Worm (Caenorhabditis elegans) whole organism, L3 larva: ENCODE measurements around the gene F41G4.13.

Source experiments
- ZK546.5 ChIP-seq: sonication (generic microtip); optimal IDR thresholded peaks from 2 replicates; lab custom pipeline; 2017; ENCODE audit warnings: missing biosample characterization, missing genetic modification characterization
- fos-1 ChIP-seq: fragments of 150-350 bp; optimal IDR thresholded peaks from 2 replicates; lab custom pipeline; 2014; ENCODE audit warnings: missing biosample characterization, missing genetic modification characterization
- mml-1 ChIP-seq: fragments of 150-350 bp; sonication (generic microtip); optimal IDR thresholded peaks from 3 replicates; lab custom pipeline; 2014; ENCODE audit warnings: missing biosample characterization, missing genetic modification characterization
- nfya-1 ChIP-seq: sonication (generic microtip); optimal IDR thresholded peaks from 2 replicates; lab custom pipeline; 2017; ENCODE audit warnings: missing genetic modification characterization, mild to moderate bottlenecking, missing compliant biosample characterization, antibody characterized with exemption, moderate library complexity; ENCODE audit not compliant: insufficient read depth
- nhr-11 ChIP-seq: fragments of 150-350 bp; optimal IDR thresholded peaks from 2 replicates; lab custom pipeline; 2014; ENCODE audit warnings: missing biosample characterization, missing genetic modification characterization
- nhr-28 ChIP-seq: fragments of 150-350 bp; optimal IDR thresholded peaks from 2 replicates; lab custom pipeline; 2014; ENCODE audit warnings: missing biosample characterization, missing genetic modification characterization
- snpc-4 ChIP-seq: fragments of 150-350 bp; optimal IDR thresholded peaks from 2 replicates; lab custom pipeline; 2014; ENCODE audit warnings: missing biosample characterization, missing genetic modification characterization

DNA sequence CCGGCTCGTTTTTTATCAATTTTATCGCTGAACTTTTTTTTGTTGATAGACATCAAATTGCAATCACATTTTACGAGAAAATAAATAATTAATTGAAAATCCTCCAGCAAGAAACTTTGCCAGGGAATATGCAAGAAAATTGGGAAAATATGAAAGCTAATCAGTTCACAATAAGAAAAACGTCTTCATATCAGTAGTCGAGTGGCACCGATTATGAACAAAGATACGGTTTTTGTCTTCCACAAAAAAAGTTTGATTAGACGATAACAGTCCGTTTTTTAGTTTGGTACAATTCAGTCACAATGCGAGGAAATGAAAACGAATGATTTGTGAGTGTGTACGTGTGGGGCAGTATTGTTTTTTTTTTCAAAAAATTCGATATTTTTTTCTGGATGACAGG lies 30.4 kb upstream of the F41G4.13 start:
- no peak for TF ChIP-seq nfya-1 (tag; lab: Kevin White, UChicago)
- TF ChIP-seq nhr-11 (tag; lab: Kevin White, UChicago): no peak
- TF ChIP-seq ZK546.5 (tag; lab: Kevin White, UChicago): no peak
- TF ChIP-seq snpc-4 (tag; lab: Kevin White, UChicago): no peak
- no peak for TF ChIP-seq fos-1 (tag; lab: Kevin White, UChicago)
- no peak for TF ChIP-seq nhr-28 (tag; lab: Kevin White, UChicago)
- no peak for TF ChIP-seq mml-1
